Fruit fly (Drosophila melanogaster) whole organism, pupa: ENCODE data around the gene CG4161.

ENCODE experiments used
- CG10348 ChIP-seq: fragments of 200-800 bp; sonication (Bioruptor generic); IDR thresholded peaks from 2 replicates; pipeline ENCODE4 v1.3.6; 2022; ENCODE audit warnings: missing biosample characterization, missing genetic modification characterization
- CG12605 ChIP-seq: fragments of 200-800 bp; sonication (Bioruptor generic); IDR thresholded peaks from 2 replicates; pipeline ENCODE4 v1.3.6; 2022; ENCODE audit warnings: missing biosample characterization, missing genetic modification characterization
- CG13204 ChIP-seq: fragments of 200-800 bp; sonication (Bioruptor generic); optimal IDR thresholded peaks from 2 replicates; lab custom pipeline; 2018; ENCODE audit warnings: missing biosample characterization, mild to moderate bottlenecking, missing genetic modification characterization, moderate library complexity
- CG14655 ChIP-seq: fragments of 200-800 bp; sonication (Bioruptor generic); optimal IDR thresholded peaks from 3 replicates; lab custom pipeline; 2017; ENCODE audit warnings: mild to moderate bottlenecking, missing biosample characterization, missing genetic modification reagents, missing genetic modification characterization
- CG15710 ChIP-seq: fragments of 200-800 bp; sonication (Bioruptor generic); optimal IDR thresholded peaks from 2 replicates; lab custom pipeline; 2018; ENCODE audit warnings: missing biosample characterization, mild to moderate bottlenecking, missing genetic modification characterization, moderate library complexity
- CG17806 ChIP-seq: fragments of 200-800 bp; sonication (Bioruptor generic); optimal IDR thresholded peaks from 2 replicates; lab custom pipeline; 2018; ENCODE audit warnings: missing biosample characterization, mild to moderate bottlenecking, missing genetic modification characterization, moderate library complexity
- CG32121 ChIP-seq: fragments of 200-800 bp; sonication (Bioruptor generic); IDR thresholded peaks from 2 replicates; pipeline ENCODE4 v1.3.6; 2022; ENCODE audit warnings: missing biosample characterization, missing genetic modification characterization
- CG34367 ChIP-seq: fragments of 200-800 bp; sonication (Bioruptor generic); optimal IDR thresholded peaks from 2 replicates; lab custom pipeline; 2018; ENCODE audit warnings: missing biosample characterization, mild to moderate bottlenecking, missing genetic modification characterization
- CG4496 ChIP-seq: fragments of 200-800 bp; sonication (Bioruptor generic); IDR thresholded peaks from 3 replicates; pipeline ENCODE4 v1.3.6; 2022; ENCODE audit warnings: missing biosample characterization, missing genetic modification characterization
- CG8159 ChIP-seq: fragments of 200-800 bp; sonication (Bioruptor generic); optimal IDR thresholded peaks from 3 replicates; lab custom pipeline; 2018; ENCODE audit warnings: missing biosample characterization, mild to moderate bottlenecking, missing genetic modification characterization, moderate library complexity
- CG8301 ChIP-seq: fragments of 200-800 bp; sonication (Bioruptor generic); optimal IDR thresholded peaks from 2 replicates; lab custom pipeline; 2018; ENCODE audit warnings: missing biosample characterization, mild to moderate bottlenecking, missing genetic modification characterization
- CG9948 ChIP-seq: fragments of 200-800 bp; sonication (Bioruptor generic); optimal IDR thresholded peaks from 2 replicates; lab custom pipeline; 2018; ENCODE audit warnings: missing biosample characterization, mild to moderate bottlenecking, missing genetic modification characterization, moderate library complexity
- D1 ChIP-seq: fragments of 200-800 bp; sonication (Bioruptor generic); optimal IDR thresholded peaks from 2 replicates; lab custom pipeline; 2018; ENCODE audit warnings: missing biosample characterization, mild to moderate bottlenecking, missing genetic modification characterization, moderate library complexity
- EcR ChIP-seq: fragments of 200-800 bp; sonication (Bioruptor generic); optimal IDR thresholded peaks from 3 replicates; lab custom pipeline; 2019; ENCODE audit warnings: missing biosample characterization, missing genetic modification characterization, mild to moderate bottlenecking, moderate library complexity, missing genetic modification reagents
- Pif1A ChIP-seq: fragments of 200-800 bp; sonication (Bioruptor generic); optimal IDR thresholded peaks from 3 replicates; lab custom pipeline; 2016; ENCODE audit warnings: missing biosample characterization, missing genetic modification characterization
- Pif1B ChIP-seq: fragments of 200-800 bp; sonication (Bioruptor generic); optimal IDR thresholded peaks from 3 replicates; lab custom pipeline; 2016; ENCODE audit warnings: missing biosample characterization, missing genetic modification characterization
- Snoo ChIP-seq: fragments of 200-800 bp; sonication (Bioruptor generic); optimal IDR thresholded peaks from 3 replicates; lab custom pipeline; 2017; ENCODE audit warnings: missing biosample characterization, mild to moderate bottlenecking, missing genetic modification characterization, inconsistent platforms
- fd96Ca ChIP-seq: fragments of 200-800 bp; sonication (Bioruptor generic); IDR thresholded peaks from 3 replicates; pipeline ENCODE4 v1.3.6; 2022; ENCODE audit warnings: missing biosample characterization, missing genetic modification characterization
- gl ChIP-seq: fragments of 200-800 bp; sonication (Bioruptor generic); optimal IDR thresholded peaks from 2 replicates; lab custom pipeline; 2018; ENCODE audit warnings: missing biosample characterization, mild to moderate bottlenecking, missing genetic modification characterization
- rn ChIP-seq: fragments of 200-800 bp; sonication (Bioruptor generic); IDR thresholded peaks from 2 replicates; pipeline ENCODE4 v1.3.6; 2022; ENCODE audit warnings: missing biosample characterization, missing genetic modification characterization

The CG4161 gene

dm6 chr2L:15479670-15480197, 46.6 kb downstream of the CG4161 start:
- no peak for TF ChIP-seq CG17806
- no peak for TF ChIP-seq CG13204 (GFP tag; lab: Kevin White, UChicago)
- TF ChIP-seq CG32121 (GFP tag; lab: Robert Waterston, UW): no peak
- TF ChIP-seq CG12605 (GFP tag; lab: Robert Waterston, UW): no peak
- no peak for TF ChIP-seq fd96Ca (GFP tag; lab: Robert Waterston, UW)
- no peak for TF ChIP-seq CG4496 (GFP tag; lab: Robert Waterston, UW)
- TF ChIP-seq CG8301: no peak
- no peak for TF ChIP-seq Pif1A (GFP tag; lab: Kevin White, UChicago)
- no peak for TF ChIP-seq EcR (GFP tag; lab: Kevin White, UChicago)
- TF ChIP-seq CG15710 (tag; lab: Kevin White, UChicago): no peak
- TF ChIP-seq Pif1B (GFP tag; lab: Kevin White, UChicago): no peak
- no peak for TF ChIP-seq CG8159
- TF ChIP-seq CG10348 (GFP tag; lab: Robert Waterston, UW): no peak
- TF ChIP-seq rn (GFP tag; lab: Robert Waterston, UW): no peak
- TF ChIP-seq D1 (tag; lab: Kevin White, UChicago): no peak
- no peak for TF ChIP-seq CG34367
- TF ChIP-seq CG9948 (tag; lab: Kevin White, UChicago): no peak

dm6 chr2L:15484429-15484828, 51.3 kb downstream of the CG4161 start, which contains the start of gene Tim17b2:
TSS of gene Tim17b2 (plus strand) at chr2L:15484729.
- TF ChIP-seq CG10348 (GFP tag; lab: Robert Waterston, UW) (no peak), gl (tag; lab: Kevin White, UChicago) (no peak), CG8159 (no peak), CG17806 (no peak), Snoo (tag; lab: Kevin White, UChicago) (no peak), CG8301 (no peak), CG14655 (GFP tag; lab: Kevin White, UChicago) (no peak), CG4496 (GFP tag; lab: Robert Waterston, UW) (no peak), D1 (tag; lab: Kevin White, UChicago) (no peak), CG9948 (tag; lab: Kevin White, UChicago) (no peak), fd96Ca (GFP tag; lab: Robert Waterston, UW) (no peak), CG12605 (GFP tag; lab: Robert Waterston, UW) (no peak)
